Fruit fly (Drosophila melanogaster) whole organism, embryonic: Measurements from ENCODE around the gene CG6216.

Source experiments
- Atf-2 ChIP-seq: fragments of 200-800 bp; sonication (Bioruptor generic); optimal IDR thresholded peaks from 2 replicates; lab custom pipeline; 2016; ENCODE audit warnings: missing biosample characterization, missing genetic modification characterization
- Atf6 ChIP-seq: fragments of 200-800 bp; sonication (Bioruptor generic); IDR thresholded peaks from 2 replicates; pipeline ENCODE4 v1.3.6; 2022; ENCODE audit warnings: missing biosample characterization, missing genetic modification characterization
- C15 ChIP-seq: fragments of 200-800 bp; sonication (Bioruptor generic); IDR thresholded peaks from 3 replicates; pipeline ENCODE4 v1.3.6; 2022; ENCODE audit warnings: missing biosample characterization, missing genetic modification characterization
- CG10431 ChIP-seq: fragments of 200-800 bp; sonication (Bioruptor generic); optimal IDR thresholded peaks from 3 replicates; lab custom pipeline; 2018; ENCODE audit warnings: missing biosample characterization, mild to moderate bottlenecking, missing genetic modification characterization
- CG1233 ChIP-seq: fragments of 200-800 bp; sonication (Bioruptor generic); optimal IDR thresholded peaks from 4 replicates; lab custom pipeline; 2018; ENCODE audit warnings: missing biosample characterization, mild to moderate bottlenecking, missing genetic modification characterization
- CG13296 ChIP-seq: fragments of 200-800 bp; sonication (Bioruptor generic); optimal IDR thresholded peaks from 3 replicates; lab custom pipeline; 2018; ENCODE audit warnings: missing biosample characterization, mild to moderate bottlenecking, missing genetic modification characterization
- CG13894 ChIP-seq: fragments of 200-800 bp; sonication (Bioruptor generic); optimal IDR thresholded peaks from 3 replicates; lab custom pipeline; 2018; ENCODE audit warnings: missing biosample characterization, mild to moderate bottlenecking, missing genetic modification characterization, moderate library complexity
- CG15514 ChIP-seq: fragments of 200-800 bp; sonication (Bioruptor generic); optimal IDR thresholded peaks from 3 replicates; lab custom pipeline; 2017; ENCODE audit warnings: missing biosample characterization, missing genetic modification characterization, mild to moderate bottlenecking, moderate library complexity, missing genetic modification reagents
- CG15601 ChIP-seq: fragments of 200-800 bp; sonication (Bioruptor generic); optimal IDR thresholded peaks from 3 replicates; lab custom pipeline; 2019; ENCODE audit warnings: missing biosample characterization, mild to moderate bottlenecking, missing genetic modification characterization, moderate library complexity
- CG15696 ChIP-seq: fragments of 200-800 bp; sonication (Bioruptor generic); optimal IDR thresholded peaks from 2 replicates; lab custom pipeline; 2019; ENCODE audit warnings: missing biosample characterization, mild to moderate bottlenecking, missing genetic modification characterization, moderate library complexity
- CG17186 ChIP-seq: fragments of 200-800 bp; sonication (Bioruptor generic); optimal IDR thresholded peaks from 3 replicates; lab custom pipeline; 2017; ENCODE audit warnings: missing biosample characterization, missing genetic modification reagents, missing genetic modification characterization
- CG17385 ChIP-seq: fragments of 200-800 bp; sonication (Bioruptor generic); optimal IDR thresholded peaks from 3 replicates; lab custom pipeline; 2018; ENCODE audit warnings: missing biosample characterization, mild to moderate bottlenecking, missing genetic modification characterization
- CG18011 ChIP-seq: fragments of 200-800 bp; sonication (Bioruptor generic); optimal IDR thresholded peaks from 2 replicates; lab custom pipeline; 2017; ENCODE audit warnings: missing biosample characterization, missing genetic modification characterization, mild to moderate bottlenecking, moderate library complexity, missing genotype
- CG31388 ChIP-seq: fragments of 200-800 bp; sonication (Bioruptor generic); optimal IDR thresholded peaks from 2 replicates; lab custom pipeline; 2016; ENCODE audit warnings: missing biosample characterization, missing genetic modification characterization
- CG3847 ChIP-seq: fragments of 200-800 bp; sonication (Bioruptor generic); IDR thresholded peaks from 2 replicates; pipeline ENCODE4 v1.3.6; 2022; ENCODE audit warnings: missing biosample characterization, missing genetic modification characterization
- CG5180 ChIP-seq: fragments of 200-800 bp; sonication (Bioruptor generic); optimal IDR thresholded peaks from 3 replicates; lab custom pipeline; 2017; ENCODE audit warnings: missing biosample characterization, missing genetic modification characterization, mild to moderate bottlenecking, moderate library complexity, missing genetic modification reagents
- CG6272 ChIP-seq: fragments of 200-800 bp; sonication (Bioruptor generic); IDR thresholded peaks from 2 replicates; pipeline ENCODE4 v1.3.6; 2022; ENCODE audit warnings: missing biosample characterization, missing genetic modification characterization
- CG6689 ChIP-seq: fragments of 200-800 bp; sonication (Bioruptor generic); IDR thresholded peaks from 2 replicates; pipeline ENCODE4 v1.3.6; 2022; ENCODE audit warnings: missing biosample characterization, missing genetic modification characterization
- CG7372 ChIP-seq: fragments of 200-800 bp; sonication (Bioruptor generic); IDR thresholded peaks from 2 replicates; pipeline ENCODE4 v1.3.6; 2022; ENCODE audit warnings: missing biosample characterization, missing genetic modification characterization
- CG7786 ChIP-seq: fragments of 200-800 bp; sonication (Bioruptor generic); optimal IDR thresholded peaks from 2 replicates; lab custom pipeline; 2016; ENCODE audit warnings: missing biosample characterization, missing genetic modification characterization
- CTCF ChIP-seq: fragments of 200-800 bp; sonication (Bioruptor generic); optimal IDR thresholded peaks from 2 replicates; lab custom pipeline; 2017; ENCODE audit warnings: missing biosample characterization, mild to moderate bottlenecking, missing genetic modification characterization, moderate library complexity
- Camta ChIP-seq: fragments of 200-800 bp; sonication (Bioruptor generic); optimal IDR thresholded peaks from 2 replicates; lab custom pipeline; 2016; ENCODE audit warnings: missing biosample characterization, missing genetic modification characterization
- ERR ChIP-seq: fragments of 200-800 bp; sonication (Bioruptor generic); optimal IDR thresholded peaks from 2 replicates; lab custom pipeline; 2016; ENCODE audit warnings: missing biosample characterization, missing genetic modification characterization
- HHEX ChIP-seq: fragments of 200-800 bp; sonication (Bioruptor generic); optimal IDR thresholded peaks from 3 replicates; lab custom pipeline; 2017; ENCODE audit warnings: missing biosample characterization, mild to moderate bottlenecking, missing genetic modification characterization, missing genetic modification reagents
- Hr51 ChIP-seq, 2 experiments: fragments of 200-800 bp; sonication (Bioruptor generic); optimal IDR thresholded peaks; 2 replicates in 1 of 2; 3 replicates in 1 of 2; lab custom pipeline; 2016 to 2018; ENCODE audit warnings: missing biosample characterization in 2 of 2, missing genetic modification characterization in 2 of 2, mild to moderate bottlenecking in 1 of 2, moderate library complexity in 1 of 2
- Mes4 ChIP-seq: fragments of 200-800 bp; sonication (Bioruptor generic); optimal IDR thresholded peaks from 2 replicates; lab custom pipeline; 2016; ENCODE audit warnings: missing biosample characterization, missing genetic modification characterization
- NC2α ChIP-seq: fragments of 200-800 bp; sonication (Bioruptor generic); optimal IDR thresholded peaks from 2 replicates; lab custom pipeline; 2016; ENCODE audit warnings: missing biosample characterization, missing genetic modification characterization
- Nf-YC ChIP-seq: fragments of 200-800 bp; optimal IDR thresholded peaks from 3 replicates; lab custom pipeline; 2019; ENCODE audit warnings: missing biosample characterization, mild to moderate bottlenecking, missing genetic modification characterization, moderate library complexity
- Vsx1 ChIP-seq: fragments of 200-800 bp; sonication (Bioruptor generic); optimal IDR thresholded peaks from 2 replicates; lab custom pipeline; 2017; ENCODE audit warnings: missing biosample characterization, mild to moderate bottlenecking, missing genetic modification characterization, missing genetic modification reagents
- Xbp1 ChIP-seq: fragments of 200-800 bp; sonication (Bioruptor generic); optimal IDR thresholded peaks from 3 replicates; lab custom pipeline; 2016; ENCODE audit warnings: missing biosample characterization, mild to moderate bottlenecking, missing genetic modification characterization
- az2 ChIP-seq: fragments of 200-800 bp; sonication (Bioruptor generic); optimal IDR thresholded peaks from 3 replicates; lab custom pipeline; 2016; ENCODE audit warnings: missing biosample characterization, missing genetic modification characterization
- crol ChIP-seq: fragments of 200-800 bp; sonication (Bioruptor generic); IDR thresholded peaks from 2 replicates; pipeline ENCODE4 v1.3.6; 2022; ENCODE audit warnings: missing biosample characterization, missing genetic modification characterization
- dati ChIP-seq: fragments of 200-800 bp; sonication (Bioruptor generic); IDR thresholded peaks from 2 replicates; pipeline ENCODE4 v1.3.6; 2022; ENCODE audit warnings: missing biosample characterization, missing genetic modification characterization
- dm ChIP-seq: fragments of 200-800 bp; sonication (Bioruptor generic); optimal IDR thresholded peaks from 3 replicates; lab custom pipeline; 2016; ENCODE audit warnings: missing biosample characterization, missing genetic modification characterization
- en ChIP-seq: fragments of 200-800 bp; sonication (Bioruptor generic); optimal IDR thresholded peaks from 2 replicates; lab custom pipeline; 2016; ENCODE audit warnings: missing biosample characterization, missing genetic modification characterization
- fu2 ChIP-seq: fragments of 200-800 bp; sonication (Bioruptor generic); optimal IDR thresholded peaks from 2 replicates; lab custom pipeline; 2016; ENCODE audit warnings: missing biosample characterization, missing genetic modification characterization
- gem ChIP-seq: fragments of 200-800 bp; sonication (Bioruptor generic); optimal IDR thresholded peaks from 2 replicates; lab custom pipeline; 2019; ENCODE audit warnings: missing biosample characterization, mild to moderate bottlenecking, missing genetic modification characterization, moderate library complexity
- ind ChIP-seq: fragments of 200-800 bp; sonication (Bioruptor generic); optimal IDR thresholded peaks from 3 replicates; lab custom pipeline; 2016; ENCODE audit warnings: missing biosample characterization, missing genetic modification characterization
- inv ChIP-seq: fragments of 200-800 bp; sonication (Bioruptor generic); IDR thresholded peaks from 2 replicates; pipeline ENCODE4 v1.3.6; 2022; ENCODE audit warnings: missing biosample characterization, missing genetic modification characterization; ENCODE audit not compliant: partially characterized antibody
- jing ChIP-seq: fragments of 200-800 bp; sonication (Bioruptor generic); optimal IDR thresholded peaks from 2 replicates; lab custom pipeline; 2018; ENCODE audit warnings: missing biosample characterization, mild to moderate bottlenecking, missing genetic modification characterization
- lola ChIP-seq, 3 experiments: fragments of >200 bp in 2 of 3; fragments of 200-800 bp in 1 of 3; sonication (Bioruptor generic) in 1 of 3; optimal IDR thresholded peaks; 2 replicates each; lab custom pipeline; 2017 to 2019; ENCODE audit warnings: missing biosample characterization in 3 of 3, missing genetic modification characterization in 3 of 3, mild to moderate bottlenecking in 1 of 3, moderate library complexity in 1 of 3
- mam ChIP-seq: fragments of 200-800 bp; sonication (Bioruptor generic); optimal IDR thresholded peaks from 3 replicates; lab custom pipeline; 2016; ENCODE audit warnings: missing biosample characterization, missing genetic modification characterization
- nom ChIP-seq: fragments of 200-800 bp; sonication (Bioruptor generic); optimal IDR thresholded peaks from 2 replicates; lab custom pipeline; 2017; ENCODE audit warnings: missing biosample characterization, missing genetic modification characterization, mild to moderate bottlenecking, moderate library complexity, missing genetic modification reagents
- org-1 ChIP-seq: fragments of 200-800 bp; sonication (Bioruptor generic); optimal IDR thresholded peaks from 2 replicates; lab custom pipeline; 2017; ENCODE audit warnings: missing biosample characterization, missing genetic modification characterization
- pita ChIP-seq: fragments of 200-800 bp; sonication (Bioruptor generic); optimal IDR thresholded peaks from 2 replicates; lab custom pipeline; 2017; ENCODE audit warnings: missing biosample characterization, mild to moderate bottlenecking, missing genetic modification characterization
- repo ChIP-seq: fragments of 200-800 bp; sonication (Bioruptor generic); optimal IDR thresholded peaks from 2 replicates; lab custom pipeline; 2016; ENCODE audit warnings: missing biosample characterization, missing genetic modification characterization
- sc ChIP-seq, 3 experiments: fragments of >200 bp in 2 of 3; fragments of 200-800 bp in 1 of 3; sonication (Bioruptor generic) in 1 of 3; optimal IDR thresholded peaks; 2 replicates in 2 of 3; 3 replicates in 1 of 3; lab custom pipeline; 2017; ENCODE audit warnings: mild to moderate bottlenecking in 1 of 3, missing biosample characterization in 1 of 3, missing genetic modification characterization in 1 of 3, missing genetic modification reagents in 1 of 3
- scrt ChIP-seq: fragments of 200-800 bp; sonication (Bioruptor generic); optimal IDR thresholded peaks from 2 replicates; lab custom pipeline; 2018; ENCODE audit warnings: missing biosample characterization, mild to moderate bottlenecking, missing genetic modification characterization, moderate library complexity
- slou ChIP-seq: fragments of 200-800 bp; sonication (Bioruptor generic); optimal IDR thresholded peaks from 3 replicates; lab custom pipeline; 2016; ENCODE audit warnings: missing biosample characterization, missing genetic modification characterization

Gene CG6216

dm6 chr3L:11148478-11149251, 1.9 kb downstream of the CG6216 start (continued):
- TF ChIP-seq lola (GFP tag; optimal IDR thresholded peaks at IDR 0.05; lab: Kevin White, UChicago) (peak in 1 of 3 experiments; percentile 48), repo (GFP tag; lab: Kevin White, UChicago) (no peak), CG6689 (GFP tag; lab: Robert Waterston, UW) (peak; percentile 57; the same call in 1 of the 2 replicates), CG1233 (GFP tag; lab: Kevin White, UChicago) (no peak), Hr51 (GFP tag; optimal IDR thresholded peaks at IDR 0.05; lab: Kevin White, UChicago) (peak in 1 of 2 experiments; percentile 65), Vsx1 (GFP tag; lab: Kevin White, UChicago) (no peak), pita (no peak), Camta (GFP tag; lab: Kevin White, UChicago) (no peak), nom (GFP tag; lab: Kevin White, UChicago) (peak; percentile 71), fu2 (GFP tag; lab: Kevin White, UChicago) (no peak), org-1 (GFP tag; lab: Kevin White, UChicago) (no peak), dati (GFP tag; lab: Robert Waterston, UW) (no peak), CG6272 (GFP tag; lab: Robert Waterston, UW) (no peak), C15 (GFP tag; lab: Robert Waterston, UW) (no peak), CG31388 (GFP tag; lab: Kevin White, UChicago) (no peak), Atf6 (no peak), inv (no peak), CG15514 (GFP tag; lab: Kevin White, UChicago) (no peak), CG13894 (tag; lab: Kevin White, UChicago) (no peak), scrt (no peak), Xbp1 (GFP tag; lab: Kevin White, UChicago) (peak; percentile 37), HHEX (GFP tag; lab: Kevin White, UChicago) (peak; percentile 35), ERR (GFP tag; lab: Kevin White, UChicago) (no peak), sc (optimal IDR thresholded peaks at IDR 0.05; lab: Kevin White, UChicago) (no peak), sc (GFP tag; optimal IDR thresholded peaks at IDR 0.05; lab: Kevin White, UChicago) (peak; percentile 41), CG17385 (GFP tag; lab: Kevin White, UChicago) (peak; percentile 29), CG3847 (GFP tag; lab: Robert Waterston, UW) (0 out of 2 replicates have a peak, but pooled peaks have one; percentile 14), mam (no peak), CG13296 (GFP tag; lab: Kevin White, UChicago) (no peak), NC2α (GFP tag; lab: Kevin White, UChicago) (no peak), CG10431 (GFP tag; lab: Kevin White, UChicago) (no peak), CG17186 (no peak), CG7786 (GFP tag; lab: Kevin White, UChicago) (no peak), CG15601 (peak; percentile 50), gem (tag; lab: Kevin White, UChicago) (peak; percentile 71), CG15696 (tag; lab: Kevin White, UChicago) (no peak), dm (no peak), CTCF (GFP tag; lab: Kevin White, UChicago) (no peak), Mes4 (GFP tag; lab: Kevin White, UChicago) (no peak), crol (GFP tag; lab: Robert Waterston, UW) (no peak), Atf-2 (GFP tag; lab: Kevin White, UChicago) (no peak), az2 (peak; percentile 27), ind (GFP tag; lab: Kevin White, UChicago) (peak; percentile 49), en (GFP tag; lab: Kevin White, UChicago) (no peak), CG7372 (GFP tag; lab: Robert Waterston, UW) (no peak), CG18011 (GFP tag; lab: Kevin White, UChicago) (no peak), Nf-YC (tag; lab: Kevin White, UChicago) (no peak), jing (GFP tag; lab: Kevin White, UChicago) (no peak), CG5180 (GFP tag; lab: Kevin White, UChicago) (no peak), slou (GFP tag; lab: Kevin White, UChicago) (no peak)
